Worm (Caenorhabditis elegans) whole organism, L4 larva: ENCODE measurements around the gene lin-13.

Experiments used
- D1046.2 ChIP-seq: fragments of 200-800 bp; sonication (Bioruptor generic); IDR thresholded peaks from 2 replicates; pipeline ENCODE4 v1.3.6; 2022; ENCODE audit warnings: missing genetic modification characterization, missing compliant biosample characterization
- F37D6.2 ChIP-seq: sonication (generic microtip); optimal IDR thresholded peaks from 2 replicates; lab custom pipeline; 2016; ENCODE audit warnings: mild to moderate bottlenecking, missing genetic modification characterization, missing compliant biosample characterization
- ZK337.2 ChIP-seq: fragments of 200-800 bp; sonication (Bioruptor generic); IDR thresholded peaks from 2 replicates; pipeline ENCODE4 v1.3.6; 2022; ENCODE audit warnings: missing genetic modification reagents, missing genetic modification characterization, missing compliant biosample characterization
- ZK546.5 ChIP-seq, 2 experiments: sonication (generic microtip); optimal IDR thresholded peaks; 2 replicates each; lab custom pipeline; 2017; ENCODE audit warnings: missing biosample characterization in 2 of 2, missing genetic modification characterization in 2 of 2
- aha-1 ChIP-seq: fragments of 150-350 bp; peaks from one replicate; lab custom pipeline; 2014; ENCODE audit warnings: missing biosample characterization, missing genetic modification characterization
- ama-1 ChIP-seq: fragments of 150-350 bp; optimal IDR thresholded peaks from 2 replicates; lab custom pipeline; 2014; ENCODE audit warnings: inconsistent platforms, mixed read lengths
- attf-4 ChIP-seq: sonication (generic microtip); optimal IDR thresholded peaks from 3 replicates; lab custom pipeline; 2017; ENCODE audit warnings: missing biosample characterization, missing genetic modification characterization
- ceh-20 ChIP-seq: fragments of 200-800 bp; sonication (Bioruptor generic); IDR thresholded peaks from 2 replicates; pipeline ENCODE4 v1.3.6; 2022; ENCODE audit warnings: missing genetic modification reagents, missing genetic modification characterization, missing compliant biosample characterization
- cey-2 ChIP-seq: sonication (generic microtip); optimal IDR thresholded peaks from 3 replicates; lab custom pipeline; 2017; ENCODE audit warnings: missing genetic modification characterization, mild to moderate bottlenecking, missing compliant biosample characterization, antibody characterized with exemption, borderline replicate concordance; ENCODE audit not compliant: insufficient read depth
- daf-16 ChIP-seq, 3 experiments: sonication (generic microtip); optimal IDR thresholded peaks; 2 replicates each; lab custom pipeline; 2016 to 2017; ENCODE audit warnings: missing genetic modification characterization in 3 of 3, missing genetic modification reagents in 3 of 3, mild to moderate bottlenecking in 2 of 3, missing compliant biosample characterization in 2 of 3, missing biosample characterization in 1 of 3, moderate library complexity in 1 of 3
- dmd-6 ChIP-seq: fragments of 200-800 bp; sonication (Bioruptor generic); IDR thresholded peaks from 2 replicates; pipeline ENCODE4 v1.3.6; 2022; ENCODE audit warnings: missing genetic modification reagents, missing genetic modification characterization, missing compliant biosample characterization
- dmd-8 ChIP-seq: fragments of 200-800 bp; sonication (Bioruptor generic); IDR thresholded peaks from 2 replicates; pipeline ENCODE4 v1.3.6; 2022; ENCODE audit warnings: missing genetic modification characterization, missing compliant biosample characterization
- dmd-9 ChIP-seq: fragments of 200-800 bp; sonication (Bioruptor generic); IDR thresholded peaks from 2 replicates; pipeline ENCODE4 v1.3.6; 2022; ENCODE audit warnings: missing genetic modification reagents, missing genetic modification characterization, missing compliant biosample characterization
- dpl-1 ChIP-seq: fragments of 150-350 bp; optimal IDR thresholded peaks from 2 replicates; lab custom pipeline; 2014; ENCODE audit warnings: missing biosample characterization, missing genetic modification reagents, missing genetic modification characterization
- egl-27 ChIP-seq: sonication (generic microtip); optimal IDR thresholded peaks from 3 replicates; lab custom pipeline; 2017; ENCODE audit warnings: missing biosample characterization, missing genetic modification reagents, missing genetic modification characterization
- fkh-10 ChIP-seq: fragments of 150-350 bp; optimal IDR thresholded peaks from 2 replicates; lab custom pipeline; 2014; ENCODE audit warnings: missing biosample characterization, missing genetic modification reagents, missing genetic modification characterization
- fos-1 ChIP-seq: fragments of 150-350 bp; optimal IDR thresholded peaks from 2 replicates; lab custom pipeline; 2014; ENCODE audit warnings: missing biosample characterization, missing genetic modification characterization
- hlh-11 ChIP-seq: fragments of 200-800 bp; sonication (Bioruptor generic); optimal IDR thresholded peaks from 2 replicates; lab custom pipeline; 2018; ENCODE audit warnings: mild to moderate bottlenecking, missing genetic modification characterization, missing compliant biosample characterization
- hlh-30 ChIP-seq: sonication (generic microtip); optimal IDR thresholded peaks from 2 replicates; lab custom pipeline; 2017; ENCODE audit warnings: antibody characterized with exemption, mild to moderate bottlenecking, missing genetic modification characterization, missing compliant biosample characterization; ENCODE audit not compliant: insufficient read depth
- lim-7 ChIP-seq: fragments of 200-800 bp; sonication (Bioruptor generic); IDR thresholded peaks from 2 replicates; pipeline ENCODE4 v1.3.6; 2022; ENCODE audit warnings: missing genetic modification characterization, missing compliant biosample characterization
- lin-13 ChIP-seq: fragments of 150-350 bp; optimal IDR thresholded peaks from 2 replicates; lab custom pipeline; 2014; ENCODE audit warnings: missing biosample characterization, missing genetic modification reagents, missing genetic modification characterization
- lin-29 ChIP-seq: fragments of 200-800 bp; sonication (Bioruptor generic); IDR thresholded peaks from 2 replicates; pipeline ENCODE4 v1.3.6; 2022; ENCODE audit warnings: missing genetic modification reagents, missing genetic modification characterization, missing compliant biosample characterization
- lin-38 ChIP-seq: fragments of 200-800 bp; sonication (Bioruptor generic); IDR thresholded peaks from 2 replicates; pipeline ENCODE4 v1.3.6; 2022; ENCODE audit warnings: missing genetic modification reagents, missing genetic modification characterization, missing compliant biosample characterization
- lir-3 ChIP-seq: sonication (generic microtip); optimal IDR thresholded peaks from 2 replicates; lab custom pipeline; 2016; ENCODE audit warnings: mild to moderate bottlenecking, missing genetic modification characterization, missing compliant biosample characterization
- lsy-2 ChIP-seq, 2 experiments: fragments of 150-350 bp in 1 of 2; sonication (generic microtip) in 1 of 2; optimal IDR thresholded peaks; 2 replicates each; lab custom pipeline; 2014 to 2017; ENCODE audit warnings: missing biosample characterization in 2 of 2, missing genetic modification characterization in 2 of 2
- madf-5 ChIP-seq, 2 experiments: fragments of 200-800 bp; sonication (Bioruptor generic); IDR thresholded peaks; 2 replicates each; pipeline ENCODE4 v1.3.6; 2022; ENCODE audit warnings: missing compliant biosample characterization in 2 of 2, missing genetic modification characterization in 2 of 2
- madf-9 ChIP-seq: fragments of 200-800 bp; sonication (Bioruptor generic); conservative IDR thresholded peaks from 2 replicates; pipeline ENCODE4 v1.3.6; 2022; ENCODE audit warnings: missing genetic modification reagents, missing genetic modification characterization, missing compliant biosample characterization
- mdl-1 ChIP-seq, 2 experiments: fragments of 150-350 bp in 1 of 2; sonication (generic microtip) in 1 of 2; optimal IDR thresholded peaks; 2 replicates each; lab custom pipeline; 2014 to 2017; ENCODE audit warnings: missing biosample characterization in 2 of 2, missing genetic modification characterization in 2 of 2
- mdt-29 ChIP-seq: fragments of 200-800 bp; sonication (Bioruptor generic); IDR thresholded peaks from 2 replicates; pipeline ENCODE4 v1.3.6; 2022; ENCODE audit warnings: missing genetic modification reagents, missing genetic modification characterization, missing compliant biosample characterization
- mep-1 ChIP-seq: fragments of 150-350 bp; sonication (generic microtip); optimal IDR thresholded peaks from 3 replicates; lab custom pipeline; 2014; ENCODE audit warnings: missing biosample characterization, missing genetic modification characterization
- mes-2 ChIP-seq: sonication (generic microtip); optimal IDR thresholded peaks from 2 replicates; lab custom pipeline; 2016; ENCODE audit warnings: missing genotype, mild to moderate bottlenecking, missing genetic modification characterization, missing compliant biosample characterization; ENCODE audit not compliant: poor library complexity, severe bottlenecking
- mxl-3 ChIP-seq: fragments of 200-800 bp; sonication (Bioruptor generic); optimal IDR thresholded peaks from 2 replicates; lab custom pipeline; 2018; ENCODE audit warnings: mild to moderate bottlenecking, missing genetic modification characterization, missing compliant biosample characterization
- nhr-11 ChIP-seq: fragments of 150-350 bp; optimal IDR thresholded peaks from 2 replicates; lab custom pipeline; 2014; ENCODE audit warnings: missing biosample characterization, missing genetic modification characterization
- nhr-111 ChIP-seq: fragments of 200-800 bp; sonication (Bioruptor generic); optimal IDR thresholded peaks from 2 replicates; lab custom pipeline; 2018; ENCODE audit warnings: mild to moderate bottlenecking, missing genetic modification characterization, missing compliant biosample characterization
- nhr-237 ChIP-seq: sonication (generic microtip); optimal IDR thresholded peaks from 2 replicates; lab custom pipeline; 2017; ENCODE audit warnings: missing biosample characterization, missing genetic modification characterization
- nhr-28 ChIP-seq: fragments of 150-350 bp; optimal IDR thresholded peaks from 2 replicates; lab custom pipeline; 2014; ENCODE audit warnings: missing biosample characterization, missing genetic modification characterization
- nhr-48 ChIP-seq: sonication (generic microtip); optimal IDR thresholded peaks from 2 replicates; lab custom pipeline; 2016; ENCODE audit warnings: mild to moderate bottlenecking, missing genetic modification characterization, missing compliant biosample characterization
- nhr-76 ChIP-seq: fragments of 150-350 bp; optimal IDR thresholded peaks from 2 replicates; lab custom pipeline; 2014; ENCODE audit warnings: missing biosample characterization, missing genetic modification characterization
- nhr-77 ChIP-seq: fragments of 150-350 bp; optimal IDR thresholded peaks from 2 replicates; lab custom pipeline; 2014; ENCODE audit warnings: missing biosample characterization, missing genetic modification characterization
- pqm-1 ChIP-seq: sonication (generic microtip); optimal IDR thresholded peaks from 2 replicates; lab custom pipeline; 2017; ENCODE audit warnings: missing biosample characterization, missing genetic modification characterization
- skn-1 ChIP-seq: fragments of 150-350 bp; optimal IDR thresholded peaks from 2 replicates; lab custom pipeline; 2014; ENCODE audit warnings: missing biosample characterization, missing genetic modification characterization
- unc-39 ChIP-seq: sonication (generic microtip); optimal IDR thresholded peaks from 2 replicates; lab custom pipeline; 2017; ENCODE audit warnings: missing biosample characterization, missing genetic modification characterization
- vab-7 ChIP-seq: fragments of 200-800 bp; sonication (Bioruptor generic); IDR thresholded peaks from 2 replicates; pipeline ENCODE4 v1.3.6; 2022; ENCODE audit warnings: missing genetic modification reagents, missing genetic modification characterization, missing compliant biosample characterization
- zfp-3 ChIP-seq: fragments of 200-800 bp; sonication (Bioruptor generic); conservative IDR thresholded peaks from 2 replicates; pipeline ENCODE4 v1.3.6; 2022; ENCODE audit warnings: missing genetic modification reagents, missing genetic modification characterization, missing compliant biosample characterization

Gene lin-13

DNA sequence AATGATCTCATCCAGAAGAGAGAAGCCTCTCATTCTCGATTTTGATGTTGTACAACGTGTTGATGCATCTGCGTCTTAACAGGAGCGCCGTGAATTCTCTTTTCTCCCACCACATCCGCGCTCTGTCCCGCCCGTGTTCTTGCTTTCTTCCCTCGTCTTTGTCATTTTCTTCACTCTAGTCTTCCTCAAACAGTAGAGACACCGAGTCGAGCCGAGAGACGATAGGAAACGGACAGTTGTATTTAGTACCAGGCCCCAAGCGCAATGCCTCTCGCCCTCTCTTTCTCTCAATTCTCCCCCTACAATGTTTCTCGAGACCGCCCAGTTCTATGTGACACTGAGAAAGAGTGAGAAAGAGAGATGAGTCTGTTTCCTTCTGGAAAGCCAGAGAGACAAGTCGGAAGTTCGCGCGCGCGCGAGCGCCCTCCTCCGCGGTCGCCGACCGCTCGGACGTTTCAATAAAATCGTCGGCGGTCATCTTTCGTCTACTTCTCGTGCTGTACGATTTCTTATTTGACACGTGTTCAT, 20.3 kb upstream of the lin-13 start, which contains the start of gene ZK112.4 (continued):
- TF ChIP-seq mdl-1 (tag; optimal IDR thresholded peaks at IDR 0.05; lab: Kevin White, UChicago) (peak; percentile 26 to 57), daf-16 (GFP tag; optimal IDR thresholded peaks at IDR 0.05; lab: Kevin White, UChicago) (peak in 1 of 2 experiments; percentile 68), daf-16 (tag; optimal IDR thresholded peaks at IDR 0.05; lab: Kevin White, UChicago) (peak; percentile 25), mes-2 (no peak), ZK337.2 (no peak), zfp-3 (0 out of 2 replicates have a peak, but pooled peaks have one; percentile 47), nhr-111 (no peak), fkh-10 (GFP tag; lab: Kevin White, UChicago) (peak; percentile 81), lsy-2 (tag; optimal IDR thresholded peaks at IDR 0.05; lab: Kevin White, UChicago) (peak; percentile 62 to 67), lin-38 (GFP tag; lab: Robert Waterston, UW) (peak; percentile 32; the same call in 1 of the 2 replicates), lir-3 (no peak), lim-7 (GFP tag; lab: Robert Waterston, UW) (0 out of 2 replicates have a peak, but pooled peaks have one; percentile 38), attf-4 (tag; lab: Kevin White, UChicago) (no peak), aha-1 (peak; percentile 88), madf-5 (GFP tag; IDR thresholded peaks at IDR 0.05; lab: Robert Waterston, UW) (0 out of 4 replicates have a peak, but pooled peaks of 1 of the 2 experiments have one; percentile 10), egl-27 (no peak)

DNA sequence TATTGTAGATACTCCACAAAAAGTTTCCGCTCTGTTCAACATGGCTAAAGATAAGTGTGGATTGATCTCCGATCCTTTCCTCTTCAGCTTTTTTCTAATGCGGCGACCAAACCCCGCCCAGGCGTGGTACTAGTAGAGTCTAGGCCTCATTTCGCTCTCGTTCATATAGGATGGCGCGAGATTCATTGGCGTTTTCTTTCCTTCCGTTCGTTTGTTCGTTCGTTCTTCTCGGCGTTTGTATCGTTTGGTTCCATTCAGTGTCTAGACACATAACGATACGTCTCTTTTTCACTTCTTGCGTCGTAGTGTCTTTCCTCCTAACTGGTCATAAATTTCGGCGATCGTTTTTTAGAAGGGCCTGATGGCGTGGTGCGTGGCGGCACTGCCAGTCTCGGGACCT, 19.8 kb upstream of the lin-13 start:
- TF ChIP-seq lin-13 (GFP tag; lab: Kevin White, UChicago) = no peak
- no peak for TF ChIP-seq attf-4 (tag; lab: Kevin White, UChicago)
- TF ChIP-seq F37D6.2 (tag; lab: Kevin White, UChicago) = no peak
- TF ChIP-seq lir-3 = no peak
- TF ChIP-seq D1046.2 (GFP tag; lab: Robert Waterston, UW) = no peak
- TF ChIP-seq hlh-11 (tag; lab: Kevin White, UChicago) = no peak
- TF ChIP-seq ceh-20 (GFP tag; lab: Robert Waterston, UW) = no peak
- TF ChIP-seq lim-7 (GFP tag; lab: Robert Waterston, UW) = no peak
- TF ChIP-seq dpl-1 (GFP tag; lab: Kevin White, UChicago) = no peak
- peak; percentile 15 for TF ChIP-seq aha-1
- TF ChIP-seq ZK546.5 (tag; optimal IDR thresholded peaks at IDR 0.05; lab: Kevin White, UChicago) = no peak
- TF ChIP-seq hlh-30 (tag; lab: Kevin White, UChicago) = peak; percentile 34
- TF ChIP-seq dmd-8 (GFP tag; lab: Robert Waterston, UW) = peak; percentile 15; the same call in 1 of the 2 replicates
- TF ChIP-seq cey-2 (tag; lab: Kevin White, UChicago) = no peak
- no peak for TF ChIP-seq nhr-76 (tag; lab: Kevin White, UChicago)

- TF ChIP-seq lin-29 (GFP tag; lab: Robert Waterston, UW) (no peak), madf-9 (0 out of 2 replicates have a peak, but pooled peaks have one; percentile 15), dmd-9 (GFP tag; lab: Robert Waterston, UW) (no peak), aha-1 (no peak), hlh-11 (tag; lab: Kevin White, UChicago) (peak; percentile 84), unc-39 (no peak), hlh-30 (tag; lab: Kevin White, UChicago) (peak; percentile 59), mes-2 (peak; percentile 60), dmd-6 (GFP tag; lab: Robert Waterston, UW) (peak; percentile 81), lir-3 (no peak), pqm-1 (peak; percentile 84), skn-1 (tag; lab: Kevin White, UChicago) (no peak), mep-1 (tag; lab: Kevin White, UChicago) (peak; percentile 65), dpl-1 (GFP tag; lab: Kevin White, UChicago) (peak; percentile 54), nhr-48 (tag; lab: Kevin White, UChicago) (peak; percentile 74), fos-1 (tag; lab: Kevin White, UChicago) (no peak), madf-5 (GFP tag; IDR thresholded peaks at IDR 0.05; lab: Robert Waterston, UW) (no peak), ama-1 (lab: Kevin White, UChicago) (peak; percentile 42), nhr-237 (tag; lab: Kevin White, UChicago) (no peak), mxl-3 (GFP tag; lab: Kevin White, UChicago) (peak; percentile 52), nhr-77 (peak; percentile 10), lin-38 (GFP tag; lab: Robert Waterston, UW) (peak; percentile 20; the same call in 1 of the 2 replicates), mdt-29 (GFP tag; lab: Robert Waterston, UW) (peak; percentile 49; the same call in 1 of the 2 replicates), zfp-3 (peak; percentile 67; the same call in 1 of the 2 replicates), cey-2 (tag; lab: Kevin White, UChicago) (peak; percentile 32), ceh-20 (GFP tag; lab: Robert Waterston, UW) (0 out of 2 replicates have a peak, but pooled peaks have one; percentile 44), vab-7 (no peak), daf-16 (GFP tag; optimal IDR thresholded peaks at IDR 0.05; lab: Kevin White, UChicago) (peak in 1 of 2 experiments; percentile 9), daf-16 (tag; optimal IDR thresholded peaks at IDR 0.05; lab: Kevin White, UChicago) (peak; percentile 75), nhr-11 (tag; lab: Kevin White, UChicago) (peak; percentile 4), nhr-28 (tag; lab: Kevin White, UChicago) (peak; percentile 70)
These were observed 19.2 kb upstream of the lin-13 start for ce11 chrIII:7728494-7728893.
